Fruit fly (Drosophila melanogaster): ENCODE measurements around the gene TfIIFalpha.

TfIIFalpha gene

DNA sequence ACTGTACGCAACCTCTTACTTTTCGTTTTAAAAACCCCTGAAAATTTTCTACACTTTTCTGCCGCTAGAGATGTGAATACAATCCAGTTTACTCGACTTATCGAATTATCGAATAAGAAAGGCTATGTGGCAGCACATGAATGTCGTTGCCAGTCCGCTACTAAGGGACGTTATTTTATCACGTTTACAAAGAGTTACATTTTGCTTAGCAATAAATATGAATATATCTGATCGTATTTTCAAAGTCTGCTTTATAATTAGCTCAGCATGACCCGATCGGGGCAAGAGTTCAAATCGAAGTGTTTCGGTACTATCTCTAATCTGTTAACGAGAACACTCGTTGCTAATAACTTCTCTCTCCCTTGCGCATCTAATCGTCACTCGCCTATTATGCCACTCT lies 12.2 kb upstream of the TfIIFalpha start, which contains the start of gene CG42724 (continued):
- TF ChIP-seq Ptx1 (GFP tag; IDR thresholded peaks at IDR 0.05), result peak; percentile 74
- no peak for TF ChIP-seq zf30C (GFP tag; optimal IDR thresholded peaks at IDR 0.05)
- no peak for TF ChIP-seq schlank (tag; optimal IDR thresholded peaks at IDR 0.05)
- peak; percentile 61 for TF ChIP-seq repo (GFP tag; optimal IDR thresholded peaks at IDR 0.05)
- TF ChIP-seq PHDP (tag; optimal IDR thresholded peaks at IDR 0.05), result no peak
- no peak for TF ChIP-seq Sox100B (GFP tag; optimal IDR thresholded peaks at IDR 0.05)
- TF ChIP-seq CG33557 (GFP tag; optimal IDR thresholded peaks at IDR 0.05), result no peak
- 0 out of 3 replicates have a peak, but pooled peaks have one; percentile 9 for TF ChIP-seq C15 (GFP tag; IDR thresholded peaks at IDR 0.05)
- TF ChIP-seq Awh (GFP tag; IDR thresholded peaks at IDR 0.05), result no peak
- no peak for TF ChIP-seq Fer3 (tag; optimal IDR thresholded peaks at IDR 0.05)
- TF ChIP-seq tin (GFP tag; optimal IDR thresholded peaks at IDR 0.05), result peak; percentile 42
- no peak for TF ChIP-seq ewg (GFP tag; optimal IDR thresholded peaks at IDR 0.05)
- TF ChIP-seq ERR (GFP tag; optimal IDR thresholded peaks at IDR 0.05), result peak; percentile 70
- TF ChIP-seq CG3065 (GFP tag; optimal IDR thresholded peaks at IDR 0.05), result no peak
- peak; percentile 59 for TF ChIP-seq CG33213 (GFP tag; optimal IDR thresholded peaks at IDR 0.05)
- TF ChIP-seq CkIIα-i1 (GFP tag; IDR thresholded peaks at IDR 0.05), result no peak
- peak; percentile 68 for TF ChIP-seq Bteb2 (GFP tag; optimal IDR thresholded peaks at IDR 0.05)
- no peak for TF ChIP-seq Hr39 (optimal IDR thresholded peaks at IDR 0.05)
- TF ChIP-seq CG4820 (GFP tag; optimal IDR thresholded peaks at IDR 0.05), result peak; percentile 41
- peak; percentile 50 for TF ChIP-seq HLH3B (GFP tag; IDR thresholded peaks at IDR 0.05)
- TF ChIP-seq Hr78 (GFP tag; optimal IDR thresholded peaks at IDR 0.05), result no peak
- peak; percentile 57; the same call in 1 of the 2 replicates for TF ChIP-seq CG6272 (GFP tag; IDR thresholded peaks at IDR 0.05)
- no peak for TF ChIP-seq CG10462 (GFP tag; optimal IDR thresholded peaks at IDR 0.05)
- TF ChIP-seq CrebB (tag; optimal IDR thresholded peaks at IDR 0.05), result peak; percentile 63
- TF ChIP-seq CG31224 (GFP tag; IDR thresholded peaks at IDR 0.05), result 0 out of 2 replicates have a peak, but pooled peaks have one; percentile 30
- no peak for TF ChIP-seq z (GFP tag; IDR thresholded peaks at IDR 0.05)
- no peak for TF ChIP-seq scrt (GFP tag; optimal IDR thresholded peaks at IDR 0.05)
- TF ChIP-seq phol (tag; optimal IDR thresholded peaks at IDR 0.05), result peak; percentile 54
- TF ChIP-seq gfzf (GFP tag; optimal IDR thresholded peaks at IDR 0.05), result no peak
- TF ChIP-seq CG18476 (GFP tag; optimal IDR thresholded peaks at IDR 0.05), result no peak
- no peak for TF ChIP-seq CG15601 (tag; optimal IDR thresholded peaks at IDR 0.05)
- peak; percentile 43; the same call in 1 of the 2 replicates for TF ChIP-seq gsb (GFP tag; IDR thresholded peaks at IDR 0.05)
- 0 out of 2 replicates have a peak, but pooled peaks have one; percentile 8 for TF ChIP-seq peb (GFP tag; IDR thresholded peaks at IDR 0.05)
- 0 out of 2 replicates have a peak, but pooled peaks have one; percentile 28 for TF ChIP-seq inv (GFP tag; IDR thresholded peaks at IDR 0.05; ENCODE audit: partially characterized antibody)
- no peak for TF ChIP-seq CoRest (tag; optimal IDR thresholded peaks at IDR 0.05)
- TF ChIP-seq Nf-YA (GFP tag; IDR thresholded peaks at IDR 0.05), result no peak
- peak; percentile 18; the same call in 1 of the 2 replicates for TF ChIP-seq CG14667 (GFP tag; IDR thresholded peaks at IDR 0.05)
- TF ChIP-seq CG12769 (tag; optimal IDR thresholded peaks at IDR 0.05), result no peak
- 0 out of 3 replicates have a peak, but pooled peaks have one; percentile 43 for TF ChIP-seq CG6791 (GFP tag; IDR thresholded peaks at IDR 0.05; ENCODE audit: partially characterized antibody)
- TF ChIP-seq oc (tag; optimal IDR thresholded peaks at IDR 0.05), result no peak
- TF ChIP-seq zen (tag; optimal IDR thresholded peaks at IDR 0.05), result no peak
- TF ChIP-seq Hr51 (GFP tag; optimal IDR thresholded peaks at IDR 0.05), result peak in 1 of 2 experiments; percentile 58
- TF ChIP-seq Nf-YB (GFP tag; optimal IDR thresholded peaks at IDR 0.05), result no peak
- TF ChIP-seq CG17568 (GFP tag; optimal IDR thresholded peaks at IDR 0.05), result no peak
- TF ChIP-seq CG4328 (GFP tag; optimal IDR thresholded peaks at IDR 0.05), result no peak
- TF ChIP-seq CG10654 (GFP tag; optimal IDR thresholded peaks at IDR 0.05), result no peak
- no peak for TF ChIP-seq pfk (GFP tag; optimal IDR thresholded peaks at IDR 0.05)
- peak; percentile 25 for TF ChIP-seq emc (GFP tag; optimal IDR thresholded peaks at IDR 0.05)
- TF ChIP-seq CG8089 (GFP tag; optimal IDR thresholded peaks at IDR 0.05), result peak; percentile 46
- no peak for TF ChIP-seq Blimp-1 (GFP tag; optimal IDR thresholded peaks at IDR 0.05)

Measured in whole organism, embryonic.